Worm (Caenorhabditis elegans): ENCODE measurements around the gene srb-1.

Gene srb-1

DNA sequence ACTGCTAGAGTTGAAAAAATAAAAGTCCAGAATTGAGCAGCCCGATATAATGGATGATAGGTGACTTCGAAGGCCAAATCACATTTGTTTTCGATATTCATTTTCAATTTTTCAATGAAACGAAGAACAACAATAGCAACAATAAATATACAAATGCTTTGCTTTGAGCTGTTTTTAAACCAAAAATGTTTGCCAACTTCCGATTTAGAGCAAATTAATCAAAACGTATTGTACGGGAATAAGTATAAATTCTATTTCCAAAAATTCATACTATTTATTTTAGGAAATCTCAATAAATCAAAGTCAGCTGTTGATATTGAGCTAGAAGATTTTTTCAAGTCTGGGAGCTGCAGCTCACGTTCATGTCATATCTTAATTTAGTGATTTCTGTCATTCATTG, at the start of gene srb-1:
Gene srb-1 (minus strand): TSS at position 101 of the 400 bp plus-strand sequence.
- no peak for TF ChIP-seq flt-1 (GFP tag; IDR thresholded peaks at IDR 0.05)
- no peak for TF ChIP-seq ceh-36 (tag; optimal IDR thresholded peaks at IDR 0.05)
- no peak for TF ChIP-seq ets-7 (tag; optimal IDR thresholded peaks at IDR 0.05)
- TF ChIP-seq ceh-13 (GFP tag; optimal IDR thresholded peaks at IDR 0.05): no peak
- no peak for TF ChIP-seq pes-1 (GFP tag; IDR thresholded peaks at IDR 0.05)
- TF ChIP-seq tbx-37 (GFP tag; conservative IDR thresholded peaks at IDR 0.05): no peak
- no peak for TF ChIP-seq F13C5.2 (tag; optimal IDR thresholded peaks at IDR 0.05)
- no peak for TF ChIP-seq sea-1 (GFP tag; conservative IDR thresholded peaks at IDR 0.05)
- TF ChIP-seq tbx-11 (GFP tag; IDR thresholded peaks at IDR 0.05): no peak
- TF ChIP-seq scrt-1 (GFP tag; IDR thresholded peaks at IDR 0.05): no peak
- TF ChIP-seq aly-1 (tag; optimal IDR thresholded peaks at IDR 0.05): no peak
- no peak for TF ChIP-seq hnd-1 (tag; optimal IDR thresholded peaks at IDR 0.05)
- TF ChIP-seq B0310.2 (tag; optimal IDR thresholded peaks at IDR 0.05): no peak
- no peak for TF ChIP-seq ama-1 (optimal IDR thresholded peaks at IDR 0.05)
- no peak for TF ChIP-seq tra-4 (tag; optimal IDR thresholded peaks at IDR 0.05)
- TF ChIP-seq hmg-4 (GFP tag; optimal IDR thresholded peaks at IDR 0.05): no peak
- TF ChIP-seq hmbx-1 (tag; optimal IDR thresholded peaks at IDR 0.05): no peak

DNA sequence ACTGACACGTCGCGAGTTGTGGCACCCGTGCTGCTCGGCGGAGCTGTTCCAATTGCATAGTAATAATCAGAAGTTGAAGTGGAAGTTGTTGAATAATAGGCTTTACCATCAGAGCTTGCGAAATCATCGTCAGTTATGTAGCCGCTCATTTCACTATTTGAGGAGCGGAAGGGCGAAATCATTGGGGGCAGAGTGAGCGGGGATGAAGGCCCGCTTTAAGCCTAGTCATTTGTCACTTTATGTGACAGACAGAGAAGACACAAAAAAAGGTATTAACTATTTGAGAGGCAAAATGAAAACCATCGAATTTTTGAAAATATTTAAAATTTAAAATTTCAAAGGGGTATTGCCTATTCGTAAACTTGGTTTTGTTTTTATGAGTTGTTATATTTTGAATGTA, 47.5 kb upstream of the srb-1 start:
- TF ChIP-seq hnd-1 (tag; optimal IDR thresholded peaks at IDR 0.05): no peak
- TF ChIP-seq F13C5.2 (tag; optimal IDR thresholded peaks at IDR 0.05): no peak
- no peak for TF ChIP-seq pes-1 (GFP tag; IDR thresholded peaks at IDR 0.05)
- no peak for TF ChIP-seq sea-1 (GFP tag; conservative IDR thresholded peaks at IDR 0.05)
- no peak for TF ChIP-seq tra-4 (tag; optimal IDR thresholded peaks at IDR 0.05)

DNA sequence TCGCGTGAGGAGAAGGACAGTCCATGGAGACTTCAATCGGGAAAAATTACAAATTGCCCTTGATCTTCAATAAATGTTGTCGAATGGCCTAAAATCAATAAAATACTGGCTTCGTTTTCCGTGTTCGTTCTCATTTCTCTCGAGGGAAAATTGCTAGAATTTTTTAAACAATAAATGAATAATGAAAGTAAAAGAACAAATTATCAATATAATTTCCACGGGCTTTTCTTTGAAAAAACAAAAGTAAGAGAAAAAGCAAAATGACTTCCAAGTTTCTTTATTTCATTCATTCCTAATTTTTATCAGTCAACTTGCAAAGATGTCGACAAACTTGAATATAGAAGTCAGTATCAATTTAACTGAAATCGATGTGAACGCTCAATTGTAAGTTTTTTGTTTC, 41.8 kb upstream of the srb-1 start, which contains the start of gene C34F11.1:
Gene C34F11.1 (plus strand): TSS at position 301 of the 400 bp plus-strand sequence.
- TF ChIP-seq ceh-36 (tag; optimal IDR thresholded peaks at IDR 0.05) (no peak), flt-1 (GFP tag; IDR thresholded peaks at IDR 0.05) (no peak), pes-1 (GFP tag; IDR thresholded peaks at IDR 0.05) (no peak), ets-7 (tag; optimal IDR thresholded peaks at IDR 0.05) (no peak)

DNA sequence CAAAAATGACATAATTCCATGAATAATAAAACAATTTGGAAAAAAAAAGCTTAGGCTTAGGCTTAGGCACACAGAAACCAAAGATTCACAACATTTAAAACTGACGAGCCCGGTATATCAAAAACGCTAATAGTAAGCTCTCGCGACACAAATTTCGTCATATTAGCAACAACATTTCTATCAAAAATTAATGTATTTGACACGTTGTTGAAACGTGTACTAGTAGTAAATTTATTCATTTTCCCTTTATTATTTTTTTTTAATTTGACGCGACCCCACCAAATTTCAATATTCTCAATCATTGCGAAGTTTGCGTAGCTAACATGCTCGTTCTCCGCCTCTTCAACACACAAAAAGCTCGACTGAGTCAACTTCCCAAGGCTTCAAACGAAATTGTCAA, 41.1 kb upstream of the srb-1 start, which contains the start of gene C34F11.2:
Gene C34F11.2 (plus strand): TSS at position 301 of the 400 bp plus-strand sequence.
- TF ChIP-seq hmg-4 (GFP tag; optimal IDR thresholded peaks at IDR 0.05) (no peak), hnd-1 (tag; optimal IDR thresholded peaks at IDR 0.05) (no peak), pes-1 (GFP tag; IDR thresholded peaks at IDR 0.05) (no peak), aly-1 (tag; optimal IDR thresholded peaks at IDR 0.05) (no peak), sea-1 (GFP tag; conservative IDR thresholded peaks at IDR 0.05) (no peak), tbx-37 (GFP tag; conservative IDR thresholded peaks at IDR 0.05) (no peak), tbx-11 (GFP tag; IDR thresholded peaks at IDR 0.05) (no peak), ama-1 (optimal IDR thresholded peaks at IDR 0.05) (no peak), ets-7 (tag; optimal IDR thresholded peaks at IDR 0.05) (no peak), ceh-13 (GFP tag; optimal IDR thresholded peaks at IDR 0.05) (no peak), flt-1 (GFP tag; IDR thresholded peaks at IDR 0.05) (no peak), tra-4 (tag; optimal IDR thresholded peaks at IDR 0.05) (no peak), scrt-1 (GFP tag; IDR thresholded peaks at IDR 0.05) (no peak), hmbx-1 (tag; optimal IDR thresholded peaks at IDR 0.05) (no peak), B0310.2 (tag; optimal IDR thresholded peaks at IDR 0.05) (no peak), ceh-36 (tag; optimal IDR thresholded peaks at IDR 0.05) (no peak), F13C5.2 (tag; optimal IDR thresholded peaks at IDR 0.05) (no peak)

DNA sequence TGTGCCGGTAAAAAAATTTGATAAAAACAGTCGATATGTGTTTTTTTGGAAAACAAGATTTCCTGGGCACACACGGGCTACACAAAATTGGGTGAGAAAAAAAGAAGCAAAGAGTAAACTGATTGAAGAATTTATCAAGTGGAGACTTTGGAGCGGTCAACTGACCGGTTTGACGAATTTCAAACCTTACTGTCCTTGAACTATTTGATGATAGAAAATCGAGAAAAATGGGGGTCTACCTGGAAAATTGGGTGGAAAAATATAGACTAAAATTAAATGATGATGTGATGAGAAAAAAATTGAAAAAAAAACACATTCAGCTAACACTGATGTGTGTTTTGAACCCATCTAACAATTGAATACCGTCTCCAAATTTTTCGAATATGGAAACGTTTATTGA, 40.0 kb upstream of the srb-1 start, which contains the start of gene C34F11.8:
Gene C34F11.8 (minus strand): TSS at position 135 of the 400 bp plus-strand sequence.
- TF ChIP-seq ceh-36 (tag; optimal IDR thresholded peaks at IDR 0.05) (no peak), ceh-13 (GFP tag; optimal IDR thresholded peaks at IDR 0.05) (no peak), aly-1 (tag; optimal IDR thresholded peaks at IDR 0.05) (no peak), flt-1 (GFP tag; IDR thresholded peaks at IDR 0.05) (no peak), hmbx-1 (tag; optimal IDR thresholded peaks at IDR 0.05) (no peak), ama-1 (optimal IDR thresholded peaks at IDR 0.05) (no peak), F13C5.2 (tag; optimal IDR thresholded peaks at IDR 0.05) (no peak), scrt-1 (GFP tag; IDR thresholded peaks at IDR 0.05) (no peak), pes-1 (GFP tag; IDR thresholded peaks at IDR 0.05) (no peak), ets-7 (tag; optimal IDR thresholded peaks at IDR 0.05) (no peak), tra-4 (tag; optimal IDR thresholded peaks at IDR 0.05) (no peak), sea-1 (GFP tag; conservative IDR thresholded peaks at IDR 0.05) (no peak), hmg-4 (GFP tag; optimal IDR thresholded peaks at IDR 0.05) (no peak), hnd-1 (tag; optimal IDR thresholded peaks at IDR 0.05) (no peak), tbx-37 (GFP tag; conservative IDR thresholded peaks at IDR 0.05) (no peak), B0310.2 (tag; optimal IDR thresholded peaks at IDR 0.05) (no peak), tbx-11 (GFP tag; IDR thresholded peaks at IDR 0.05) (no peak)

DNA sequence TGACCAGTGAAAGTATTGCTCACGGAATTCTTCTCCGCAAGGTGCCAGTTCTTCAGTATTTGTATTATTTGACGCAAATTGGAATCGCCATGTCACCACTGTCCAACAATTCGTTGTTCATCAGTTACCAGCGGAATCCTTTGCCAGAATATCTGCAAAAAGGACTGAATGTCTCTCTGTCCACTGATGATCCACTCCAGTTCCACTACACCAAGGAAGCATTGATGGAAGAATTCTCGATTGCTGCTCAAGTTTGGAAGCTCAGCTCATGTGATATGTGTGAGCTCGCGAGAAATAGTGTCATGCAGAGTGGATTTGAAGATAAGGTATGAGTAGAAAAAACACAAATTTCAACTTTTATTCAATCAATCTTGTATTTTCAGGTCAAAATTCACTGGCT, 38.3 kb upstream of the srb-1 start:
- TF ChIP-seq hmbx-1 (tag; optimal IDR thresholded peaks at IDR 0.05) (no peak), pes-1 (GFP tag; IDR thresholded peaks at IDR 0.05) (no peak), ama-1 (optimal IDR thresholded peaks at IDR 0.05) (no peak), flt-1 (GFP tag; IDR thresholded peaks at IDR 0.05) (no peak), tra-4 (tag; optimal IDR thresholded peaks at IDR 0.05) (no peak), ets-7 (tag; optimal IDR thresholded peaks at IDR 0.05) (no peak), tbx-11 (GFP tag; IDR thresholded peaks at IDR 0.05) (no peak), aly-1 (tag; optimal IDR thresholded peaks at IDR 0.05) (no peak), ceh-13 (GFP tag; optimal IDR thresholded peaks at IDR 0.05) (no peak), F13C5.2 (tag; optimal IDR thresholded peaks at IDR 0.05) (no peak), ceh-36 (tag; optimal IDR thresholded peaks at IDR 0.05) (no peak), hnd-1 (tag; optimal IDR thresholded peaks at IDR 0.05) (no peak), sea-1 (GFP tag; conservative IDR thresholded peaks at IDR 0.05) (no peak), B0310.2 (tag; optimal IDR thresholded peaks at IDR 0.05) (no peak), hmg-4 (GFP tag; optimal IDR thresholded peaks at IDR 0.05) (no peak), scrt-1 (GFP tag; IDR thresholded peaks at IDR 0.05) (no peak)

DNA sequence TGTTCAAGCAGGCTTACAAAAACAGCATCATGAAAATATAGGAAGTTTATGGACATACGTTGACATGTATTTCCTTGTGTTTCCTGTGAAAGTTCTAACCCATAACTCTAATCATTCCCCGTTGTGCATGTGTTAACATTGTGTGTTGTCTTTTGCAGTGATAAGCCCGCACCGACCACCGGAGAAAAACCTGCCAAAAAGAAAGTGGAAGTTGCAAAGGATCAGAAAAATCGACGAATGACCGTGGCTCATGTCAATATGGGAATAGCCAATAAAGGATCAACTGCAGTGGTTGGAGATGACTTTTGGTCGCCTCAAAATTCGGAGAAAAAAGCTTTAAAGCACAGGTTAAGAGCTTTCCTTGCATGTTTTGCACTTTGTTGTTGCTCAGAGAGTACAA, 34.5 kb upstream of the srb-1 start:
- TF ChIP-seq ceh-13 (GFP tag; optimal IDR thresholded peaks at IDR 0.05) (no peak), ceh-36 (tag; optimal IDR thresholded peaks at IDR 0.05) (no peak), ama-1 (optimal IDR thresholded peaks at IDR 0.05) (no peak), F13C5.2 (tag; optimal IDR thresholded peaks at IDR 0.05) (no peak), B0310.2 (tag; optimal IDR thresholded peaks at IDR 0.05) (no peak), tbx-11 (GFP tag; IDR thresholded peaks at IDR 0.05) (no peak), scrt-1 (GFP tag; IDR thresholded peaks at IDR 0.05) (no peak)

Data from whole organism, early embryonic.